Worm (Caenorhabditis elegans) whole organism, early embryonic: ENCODE results near the gene F22B7.9.

Source experiments
- B0310.2 ChIP-seq: sonication (generic microtip); optimal IDR thresholded peaks from 2 replicates; lab custom pipeline; 2016; ENCODE audit warnings: mild to moderate bottlenecking, missing genetic modification characterization, missing compliant biosample characterization
- aly-1 ChIP-seq: sonication (generic microtip); optimal IDR thresholded peaks from 2 replicates; lab custom pipeline; 2016; ENCODE audit warnings: missing genetic modification characterization, missing compliant biosample characterization
- ama-1 ChIP-seq: fragments of 150-350 bp; optimal IDR thresholded peaks from 2 replicates; lab custom pipeline; 2014
- flt-1 ChIP-seq: fragments of 200-800 bp; sonication (Bioruptor generic); IDR thresholded peaks from 2 replicates; pipeline ENCODE4 v1.3.6; 2022; ENCODE audit warnings: missing genetic modification characterization, missing compliant biosample characterization
- hmg-4 ChIP-seq: fragments of 200-800 bp; sonication (Bioruptor generic); optimal IDR thresholded peaks from 2 replicates; lab custom pipeline; 2018; ENCODE audit warnings: mild to moderate bottlenecking, missing genetic modification characterization, missing compliant biosample characterization
- scrt-1 ChIP-seq: fragments of 200-800 bp; sonication (Bioruptor generic); IDR thresholded peaks from 2 replicates; pipeline ENCODE4 v1.3.6; 2022; ENCODE audit warnings: missing genetic modification characterization, missing compliant biosample characterization
- sea-1 ChIP-seq: fragments of 200-800 bp; sonication (Bioruptor generic); conservative IDR thresholded peaks from 2 replicates; pipeline ENCODE4 v1.3.6; 2022; ENCODE audit warnings: missing genetic modification characterization, missing compliant biosample characterization
- tbx-11 ChIP-seq: fragments of 200-800 bp; sonication (Bioruptor generic); IDR thresholded peaks from 2 replicates; pipeline ENCODE4 v1.3.6; 2022; ENCODE audit warnings: missing genetic modification characterization, missing compliant biosample characterization
- tra-4 ChIP-seq: sonication (generic microtip); optimal IDR thresholded peaks from 2 replicates; lab custom pipeline; 2017; ENCODE audit warnings: missing genetic modification characterization, missing compliant biosample characterization

ce11 chrIII:8657676-8658366 is 4.1 kb upstream of the F22B7.9 start:
- no peak for TF ChIP-seq B0310.2 (tag; lab: Kevin White, UChicago)
- TF ChIP-seq scrt-1 = no peak
- TF ChIP-seq hmg-4 = no peak
- no peak for TF ChIP-seq ama-1 (lab: Kevin White, UChicago)
- no peak for TF ChIP-seq flt-1 (GFP tag; lab: Robert Waterston, UW)
- TF ChIP-seq aly-1 (tag; lab: Kevin White, UChicago) = no peak
- no peak for TF ChIP-seq sea-1 (GFP tag; lab: Robert Waterston, UW)
- TF ChIP-seq tra-4 (tag; lab: Kevin White, UChicago) = no peak
- no peak for TF ChIP-seq tbx-11
